Fruit fly (Drosophila melanogaster): ENCODE measurements around the gene Chs2.

- TF ChIP-seq usp (GFP tag; optimal IDR thresholded peaks at IDR 0.05) (no peak), CG8478 (optimal IDR thresholded peaks at IDR 0.05) (no peak), pan (optimal IDR thresholded peaks at IDR 0.05) (no peak), EcR (GFP tag; optimal IDR thresholded peaks at IDR 0.05) (no peak), psq (optimal IDR thresholded peaks at IDR 0.05) (no peak)
These were observed 31.8 kb downstream of the Chs2 start for dm6 chr3L:21994000-21994399.

Data from whole organism.